Fruit fly (Drosophila melanogaster) whole organism, prepupa: ENCODE data around the gene CG11381.

ENCODE experiments used
- CG10631 ChIP-seq: fragments of 200-800 bp; sonication (Bioruptor generic); optimal IDR thresholded peaks from 2 replicates; lab custom pipeline; 2016; ENCODE audit warnings: missing biosample characterization, missing genetic modification characterization
- CG11294 ChIP-seq: fragments of 200-800 bp; sonication (Bioruptor generic); IDR thresholded peaks from 2 replicates; pipeline ENCODE4 v1.3.6; 2022; ENCODE audit warnings: missing biosample characterization, missing genetic modification characterization
- CG11762 ChIP-seq: fragments of 200-800 bp; sonication (Bioruptor generic); optimal IDR thresholded peaks from 3 replicates; lab custom pipeline; 2016; ENCODE audit warnings: missing biosample characterization, missing genetic modification characterization; ENCODE audit not compliant: insufficient read depth
- CG11902 ChIP-seq: fragments of 200-800 bp; sonication (Bioruptor generic); optimal IDR thresholded peaks from 3 replicates; lab custom pipeline; 2016; ENCODE audit warnings: missing biosample characterization, missing genetic modification characterization
- CG16779 ChIP-seq: fragments of 200-800 bp; sonication (Bioruptor generic); optimal IDR thresholded peaks from 3 replicates; lab custom pipeline; 2017; ENCODE audit warnings: missing biosample characterization, mild to moderate bottlenecking, missing genetic modification characterization
- CG3032 ChIP-seq: fragments of 200-800 bp; optimal IDR thresholded peaks from 2 replicates; lab custom pipeline; 2019; ENCODE audit warnings: missing biosample characterization, mild to moderate bottlenecking, missing genetic modification characterization, moderate library complexity
- CG31627 ChIP-seq: fragments of 200-800 bp; sonication (Bioruptor generic); optimal IDR thresholded peaks from 3 replicates; lab custom pipeline; 2016; ENCODE audit warnings: missing biosample characterization, missing genetic modification characterization
- CG34406 ChIP-seq: fragments of 200-800 bp; sonication (Bioruptor generic); optimal IDR thresholded peaks from 3 replicates; lab custom pipeline; 2016; ENCODE audit warnings: missing biosample characterization, missing genetic modification characterization
- CG4318 ChIP-seq: fragments of 200-800 bp; sonication (Bioruptor generic); optimal IDR thresholded peaks from 3 replicates; lab custom pipeline; 2017; ENCODE audit warnings: missing biosample characterization, mild to moderate bottlenecking, missing genetic modification characterization
- CG6276 ChIP-seq: fragments of 200-800 bp; sonication (Bioruptor generic); optimal IDR thresholded peaks from 2 replicates; lab custom pipeline; 2017; ENCODE audit warnings: missing biosample characterization, mild to moderate bottlenecking, missing genetic modification characterization
- CG6808 ChIP-seq: fragments of 200-800 bp; sonication (Bioruptor generic); optimal IDR thresholded peaks from 3 replicates; lab custom pipeline; 2017; ENCODE audit warnings: missing biosample characterization, missing genetic modification characterization, mild to moderate bottlenecking, moderate library complexity, missing genetic modification reagents
- CG6854 ChIP-seq: fragments of 200-800 bp; sonication (Bioruptor generic); optimal IDR thresholded peaks from 2 replicates; lab custom pipeline; 2017; ENCODE audit warnings: missing biosample characterization, mild to moderate bottlenecking, missing genetic modification characterization
- CG7368 ChIP-seq: fragments of 200-800 bp; sonication (Bioruptor generic); optimal IDR thresholded peaks from 3 replicates; lab custom pipeline; 2016; ENCODE audit warnings: missing biosample characterization, missing genetic modification characterization
- CG8319 ChIP-seq: fragments of 200-800 bp; sonication (Bioruptor generic); optimal IDR thresholded peaks from 3 replicates; lab custom pipeline; 2016; ENCODE audit warnings: missing biosample characterization, missing genetic modification characterization
- CG8632 ChIP-seq: fragments of 200-800 bp; sonication (Bioruptor generic); optimal IDR thresholded peaks from 3 replicates; lab custom pipeline; 2016; ENCODE audit warnings: missing biosample characterization, missing genetic modification characterization
- CG9139 ChIP-seq: fragments of 200-800 bp; sonication (Bioruptor generic); optimal IDR thresholded peaks from 3 replicates; lab custom pipeline; 2017; ENCODE audit warnings: missing biosample characterization, mild to moderate bottlenecking, missing genetic modification characterization
- Eip75B ChIP-seq: fragments of 200-800 bp; sonication (Bioruptor generic); optimal IDR thresholded peaks from 3 replicates; lab custom pipeline; 2016; ENCODE audit warnings: missing biosample characterization, missing genetic modification characterization
- Eip78C ChIP-seq: fragments of 200-800 bp; sonication (Bioruptor generic); peaks from one replicate; lab custom pipeline; 2016; ENCODE audit warnings: missing biosample characterization, missing genetic modification characterization
- Eip93F ChIP-seq: fragments of 200-800 bp; sonication (Bioruptor generic); optimal IDR thresholded peaks from 2 replicates; lab custom pipeline; 2016; ENCODE audit warnings: missing biosample characterization, mild to moderate bottlenecking, missing genetic modification characterization
- Ets21C ChIP-seq: fragments of 200-800 bp; sonication (Bioruptor generic); optimal IDR thresholded peaks from 3 replicates; lab custom pipeline; 2016; ENCODE audit warnings: missing biosample characterization, missing genetic modification characterization
- Ets96B ChIP-seq: fragments of 200-800 bp; optimal IDR thresholded peaks from 2 replicates; lab custom pipeline; 2019; ENCODE audit warnings: missing biosample characterization, mild to moderate bottlenecking, missing genetic modification characterization, moderate library complexity
- Gug ChIP-seq: fragments of 200-800 bp; sonication (Bioruptor generic); IDR thresholded peaks from 2 replicates; pipeline ENCODE4 v1.3.6; 2022; ENCODE audit warnings: missing biosample characterization, missing genetic modification characterization
- Hr4 ChIP-seq: fragments of 200-800 bp; sonication (Bioruptor generic); optimal IDR thresholded peaks from 3 replicates; lab custom pipeline; 2016; ENCODE audit warnings: missing biosample characterization, missing genetic modification characterization
- Met ChIP-seq: fragments of 200-800 bp; sonication (Bioruptor generic); optimal IDR thresholded peaks from 3 replicates; lab custom pipeline; 2016; ENCODE audit warnings: missing biosample characterization, missing genetic modification characterization
- Sox14 ChIP-seq: fragments of 200-800 bp; sonication (Bioruptor generic); optimal IDR thresholded peaks from 3 replicates; lab custom pipeline; 2016; ENCODE audit warnings: missing biosample characterization, missing genetic modification characterization
- Sox15 ChIP-seq: fragments of 200-800 bp; sonication (Bioruptor generic); optimal IDR thresholded peaks from 3 replicates; lab custom pipeline; 2016; ENCODE audit warnings: missing biosample characterization, missing genetic modification characterization
- acj6 ChIP-seq: fragments of 200-800 bp; sonication (Bioruptor generic); optimal IDR thresholded peaks from 3 replicates; lab custom pipeline; 2016; ENCODE audit warnings: missing biosample characterization, missing genetic modification characterization
- cyc ChIP-seq: fragments of 200-800 bp; sonication (Bioruptor generic); optimal IDR thresholded peaks from 3 replicates; lab custom pipeline; 2016; ENCODE audit warnings: missing biosample characterization, missing genetic modification characterization
- dac ChIP-seq: fragments of 200-800 bp; sonication (Bioruptor generic); optimal IDR thresholded peaks from 2 replicates; lab custom pipeline; 2017; ENCODE audit warnings: missing biosample characterization, mild to moderate bottlenecking, missing genetic modification characterization
- dsx ChIP-seq: fragments of 200-800 bp; optimal IDR thresholded peaks from 3 replicates; lab custom pipeline; 2019; ENCODE audit warnings: missing biosample characterization, mild to moderate bottlenecking, missing genetic modification characterization, moderate library complexity; ENCODE audit not compliant: poor library complexity, severe bottlenecking
- eg ChIP-seq: fragments of 200-800 bp; sonication (Bioruptor generic); IDR thresholded peaks from 3 replicates; pipeline ENCODE4 v1.3.6; 2022; ENCODE audit warnings: missing biosample characterization, missing genetic modification characterization
- fd59A ChIP-seq: fragments of 200-800 bp; sonication (Bioruptor generic); optimal IDR thresholded peaks from 2 replicates; lab custom pipeline; 2017; ENCODE audit warnings: missing biosample characterization, mild to moderate bottlenecking, missing genetic modification characterization, missing genetic modification reagents
- fkh ChIP-seq: fragments of 200-800 bp; sonication (Bioruptor generic); optimal IDR thresholded peaks from 3 replicates; lab custom pipeline; 2017; ENCODE audit warnings: missing biosample characterization, mild to moderate bottlenecking, missing genetic modification characterization, moderate library complexity
- pdm3 ChIP-seq: fragments of 200-800 bp; sonication (Bioruptor generic); optimal IDR thresholded peaks from 3 replicates; lab custom pipeline; 2016; ENCODE audit warnings: missing biosample characterization, missing genetic modification characterization
- svp ChIP-seq: fragments of 200-800 bp; sonication (Bioruptor generic); peaks from one replicate; lab custom pipeline; 2016; ENCODE audit warnings: missing biosample characterization, missing genetic modification characterization
- topi ChIP-seq: fragments of 200-800 bp; sonication (Bioruptor generic); optimal IDR thresholded peaks from 3 replicates; lab custom pipeline; 2016; ENCODE audit warnings: missing biosample characterization, missing genetic modification characterization
- vri ChIP-seq: fragments of 200-800 bp; sonication (Bioruptor generic); optimal IDR thresholded peaks from 3 replicates; lab custom pipeline; 2016; ENCODE audit warnings: missing biosample characterization, mild to moderate bottlenecking, missing genetic modification characterization

The CG11381 gene

dm6 chrX:1171018-1171417 lies 32.6 kb upstream of the CG11381 start (continued):
- TF ChIP-seq CG34406 (GFP tag; lab: Kevin White, UChicago), result peak; percentile 53
- TF ChIP-seq CG11902, result peak; percentile 30
- TF ChIP-seq CG8319 (GFP tag; lab: Kevin White, UChicago), result no peak
- peak; percentile 42 for TF ChIP-seq CG10631 (GFP tag; lab: Kevin White, UChicago)
- TF ChIP-seq Met, result peak; percentile 75
- peak; percentile 49 for TF ChIP-seq cyc (GFP tag; lab: Kevin White, UChicago)
- peak; percentile 15 for TF ChIP-seq CG6276 (GFP tag; lab: Kevin White, UChicago)
- peak; percentile 46 for TF ChIP-seq Ets96B
- TF ChIP-seq topi (GFP tag; lab: Kevin White, UChicago), result peak; percentile 74
- TF ChIP-seq svp (GFP tag; lab: Kevin White, UChicago), result peak; percentile 93
- no peak for TF ChIP-seq Gug
- no peak for TF ChIP-seq CG11294 (GFP tag; lab: Robert Waterston, UW)
- TF ChIP-seq CG8632 (GFP tag; lab: Kevin White, UChicago), result peak; percentile 60
- no peak for TF ChIP-seq dac (GFP tag; lab: Kevin White, UChicago)
- peak; percentile 26 for TF ChIP-seq CG16779 (tag; lab: Kevin White, UChicago)
- peak; percentile 30 for TF ChIP-seq CG11762 (GFP tag; lab: Kevin White, UChicago)
- peak; percentile 69 for TF ChIP-seq CG6808 (GFP tag; lab: Kevin White, UChicago)
- TF ChIP-seq Sox14 (GFP tag; lab: Kevin White, UChicago), result peak; percentile 55
- TF ChIP-seq CG3032, result peak; percentile 40
- peak; percentile 42 for TF ChIP-seq Ets21C
- peak; percentile 58 for TF ChIP-seq pdm3 (GFP tag; lab: Kevin White, UChicago)
- no peak for TF ChIP-seq fkh (GFP tag; lab: Kevin White, UChicago)
- TF ChIP-seq Eip93F (GFP tag; lab: Kevin White, UChicago), result peak; percentile 37
- TF ChIP-seq CG7368 (GFP tag; lab: Kevin White, UChicago), result peak; percentile 33
- peak; percentile 55 for TF ChIP-seq Eip75B (GFP tag; lab: Kevin White, UChicago)
- peak; percentile 18 for TF ChIP-seq Sox15 (GFP tag; lab: Kevin White, UChicago)

dm6 chrX:1172756-1173422 lies 30.7 kb upstream of the CG11381 start:
- TF ChIP-seq fkh (GFP tag; lab: Kevin White, UChicago), result peak; percentile 19
- TF ChIP-seq dsx, result no peak
- peak; percentile 58 for TF ChIP-seq vri (GFP tag; lab: Kevin White, UChicago)
- peak; percentile 36 for TF ChIP-seq Eip78C
- peak; percentile 44 for TF ChIP-seq svp (GFP tag; lab: Kevin White, UChicago)
- TF ChIP-seq CG9139 (GFP tag; lab: Kevin White, UChicago), result no peak

dm6 chrX:1173564-1173963 lies 30.0 kb upstream of the CG11381 start:
- TF ChIP-seq fd59A (GFP tag; lab: Kevin White, UChicago) (no peak), CG31627 (GFP tag; lab: Kevin White, UChicago) (no peak), Hr4 (GFP tag; lab: Kevin White, UChicago) (no peak), CG10631 (GFP tag; lab: Kevin White, UChicago) (no peak), pdm3 (GFP tag; lab: Kevin White, UChicago) (no peak), CG6854 (no peak), CG4318 (GFP tag; lab: Kevin White, UChicago) (no peak), dsx (no peak), eg (GFP tag; lab: Robert Waterston, UW) (no peak), CG3032 (no peak)

dm6 chrX:1175993-1176392 lies 27.6 kb upstream of the CG11381 start, which contains the start of gene CG11384:
TSS of gene CG11384 (minus strand) at chrX:1176035.
- TF ChIP-seq fd59A (GFP tag; lab: Kevin White, UChicago) (no peak), svp (GFP tag; lab: Kevin White, UChicago) (peak; percentile 4), acj6 (GFP tag; lab: Kevin White, UChicago) (no peak)
- TF ChIP-seq, all 60 proteins: peak for 1
